Fruit fly (Drosophila melanogaster) whole organism, prepupa: ENCODE measurements around the gene fng.

Experiments used
- Blimp-1 ChIP-seq: fragments of 200-800 bp; sonication (Bioruptor generic); optimal IDR thresholded peaks from 3 replicates; lab custom pipeline; 2017; ENCODE audit warnings: missing biosample characterization, missing genetic modification characterization, mild to moderate bottlenecking, moderate library complexity, missing genetic modification reagents
- CG10631 ChIP-seq: fragments of 200-800 bp; sonication (Bioruptor generic); optimal IDR thresholded peaks from 2 replicates; lab custom pipeline; 2016; ENCODE audit warnings: missing biosample characterization, missing genetic modification characterization
- CG10669 ChIP-seq: fragments of 200-800 bp; sonication (Bioruptor generic); optimal IDR thresholded peaks from 3 replicates; lab custom pipeline; 2018; ENCODE audit warnings: missing biosample characterization, mild to moderate bottlenecking, missing genetic modification characterization, moderate library complexity
- CG11294 ChIP-seq: fragments of 200-800 bp; sonication (Bioruptor generic); IDR thresholded peaks from 2 replicates; pipeline ENCODE4 v1.3.6; 2022; ENCODE audit warnings: missing biosample characterization, missing genetic modification characterization
- CG1621 ChIP-seq: fragments of 200-800 bp; sonication (Bioruptor generic); optimal IDR thresholded peaks from 3 replicates; lab custom pipeline; 2018; ENCODE audit warnings: missing biosample characterization, mild to moderate bottlenecking, missing genetic modification characterization
- CG16779 ChIP-seq: fragments of 200-800 bp; sonication (Bioruptor generic); optimal IDR thresholded peaks from 3 replicates; lab custom pipeline; 2017; ENCODE audit warnings: missing biosample characterization, mild to moderate bottlenecking, missing genetic modification characterization
- CG3032 ChIP-seq: fragments of 200-800 bp; optimal IDR thresholded peaks from 2 replicates; lab custom pipeline; 2019; ENCODE audit warnings: missing biosample characterization, mild to moderate bottlenecking, missing genetic modification characterization, moderate library complexity
- CG31627 ChIP-seq: fragments of 200-800 bp; sonication (Bioruptor generic); optimal IDR thresholded peaks from 3 replicates; lab custom pipeline; 2016; ENCODE audit warnings: missing biosample characterization, missing genetic modification characterization
- CG32006 ChIP-seq: fragments of 200-800 bp; sonication (Bioruptor generic); optimal IDR thresholded peaks from 3 replicates; lab custom pipeline; 2017; ENCODE audit warnings: missing biosample characterization, mild to moderate bottlenecking, missing genetic modification characterization
- CG3919 ChIP-seq: fragments of 200-800 bp; sonication (Bioruptor generic); optimal IDR thresholded peaks from 3 replicates; lab custom pipeline; 2016; ENCODE audit warnings: missing biosample characterization, missing genetic modification characterization
- CG4318 ChIP-seq: fragments of 200-800 bp; sonication (Bioruptor generic); optimal IDR thresholded peaks from 3 replicates; lab custom pipeline; 2017; ENCODE audit warnings: missing biosample characterization, mild to moderate bottlenecking, missing genetic modification characterization
- CG6163 ChIP-seq: fragments of 200-800 bp; sonication (Bioruptor generic); IDR thresholded peaks from 3 replicates; pipeline ENCODE4 v1.3.6; 2022; ENCODE audit warnings: missing biosample characterization, missing genetic modification characterization
- CG6808 ChIP-seq: fragments of 200-800 bp; sonication (Bioruptor generic); optimal IDR thresholded peaks from 3 replicates; lab custom pipeline; 2017; ENCODE audit warnings: missing biosample characterization, missing genetic modification characterization, mild to moderate bottlenecking, moderate library complexity, missing genetic modification reagents
- CG6854 ChIP-seq: fragments of 200-800 bp; sonication (Bioruptor generic); optimal IDR thresholded peaks from 2 replicates; lab custom pipeline; 2017; ENCODE audit warnings: missing biosample characterization, mild to moderate bottlenecking, missing genetic modification characterization
- CG7368 ChIP-seq: fragments of 200-800 bp; sonication (Bioruptor generic); optimal IDR thresholded peaks from 3 replicates; lab custom pipeline; 2016; ENCODE audit warnings: missing biosample characterization, missing genetic modification characterization
- CG8119 ChIP-seq: fragments of 200-800 bp; sonication (Bioruptor generic); IDR thresholded peaks from 3 replicates; pipeline ENCODE4 v1.3.6; 2022; ENCODE audit warnings: missing biosample characterization, missing genetic modification characterization
- CG8319 ChIP-seq: fragments of 200-800 bp; sonication (Bioruptor generic); optimal IDR thresholded peaks from 3 replicates; lab custom pipeline; 2016; ENCODE audit warnings: missing biosample characterization, missing genetic modification characterization
- CG8632 ChIP-seq: fragments of 200-800 bp; sonication (Bioruptor generic); optimal IDR thresholded peaks from 3 replicates; lab custom pipeline; 2016; ENCODE audit warnings: missing biosample characterization, missing genetic modification characterization
- CG9139 ChIP-seq: fragments of 200-800 bp; sonication (Bioruptor generic); optimal IDR thresholded peaks from 3 replicates; lab custom pipeline; 2017; ENCODE audit warnings: missing biosample characterization, mild to moderate bottlenecking, missing genetic modification characterization
- Eip75B ChIP-seq: fragments of 200-800 bp; sonication (Bioruptor generic); optimal IDR thresholded peaks from 3 replicates; lab custom pipeline; 2016; ENCODE audit warnings: missing biosample characterization, missing genetic modification characterization
- Eip78C ChIP-seq: fragments of 200-800 bp; sonication (Bioruptor generic); peaks from one replicate; lab custom pipeline; 2016; ENCODE audit warnings: missing biosample characterization, missing genetic modification characterization
- Eip93F ChIP-seq: fragments of 200-800 bp; sonication (Bioruptor generic); optimal IDR thresholded peaks from 2 replicates; lab custom pipeline; 2016; ENCODE audit warnings: missing biosample characterization, mild to moderate bottlenecking, missing genetic modification characterization
- Gug ChIP-seq: fragments of 200-800 bp; sonication (Bioruptor generic); IDR thresholded peaks from 2 replicates; pipeline ENCODE4 v1.3.6; 2022; ENCODE audit warnings: missing biosample characterization, missing genetic modification characterization
- Hr39 ChIP-seq: fragments of 200-800 bp; sonication (Bioruptor generic); optimal IDR thresholded peaks from 2 replicates; lab custom pipeline; 2016; ENCODE audit warnings: missing biosample characterization, missing genetic modification characterization
- Hr4 ChIP-seq: fragments of 200-800 bp; sonication (Bioruptor generic); optimal IDR thresholded peaks from 3 replicates; lab custom pipeline; 2016; ENCODE audit warnings: missing biosample characterization, missing genetic modification characterization
- Lpt ChIP-seq: fragments of 200-800 bp; sonication (Bioruptor generic); optimal IDR thresholded peaks from 3 replicates; lab custom pipeline; 2016; ENCODE audit warnings: missing biosample characterization, missing genetic modification characterization
- Met ChIP-seq: fragments of 200-800 bp; sonication (Bioruptor generic); optimal IDR thresholded peaks from 3 replicates; lab custom pipeline; 2016; ENCODE audit warnings: missing biosample characterization, missing genetic modification characterization
- OdsH ChIP-seq: fragments of 200-800 bp; sonication (Bioruptor generic); optimal IDR thresholded peaks from 3 replicates; lab custom pipeline; 2016; ENCODE audit warnings: missing biosample characterization, missing genetic modification characterization
- Smox ChIP-seq: fragments of 200-800 bp; sonication (Bioruptor generic); optimal IDR thresholded peaks from 3 replicates; lab custom pipeline; 2016; ENCODE audit warnings: missing biosample characterization, missing genetic modification characterization
- Sox14 ChIP-seq: fragments of 200-800 bp; sonication (Bioruptor generic); optimal IDR thresholded peaks from 3 replicates; lab custom pipeline; 2016; ENCODE audit warnings: missing biosample characterization, missing genetic modification characterization
- Sox15 ChIP-seq: fragments of 200-800 bp; sonication (Bioruptor generic); optimal IDR thresholded peaks from 3 replicates; lab custom pipeline; 2016; ENCODE audit warnings: missing biosample characterization, missing genetic modification characterization
- achi ChIP-seq: fragments of 200-800 bp; sonication (Bioruptor generic); optimal IDR thresholded peaks from 3 replicates; lab custom pipeline; 2016; ENCODE audit warnings: missing biosample characterization, missing genetic modification characterization
- acj6 ChIP-seq: fragments of 200-800 bp; sonication (Bioruptor generic); optimal IDR thresholded peaks from 3 replicates; lab custom pipeline; 2016; ENCODE audit warnings: missing biosample characterization, missing genetic modification characterization
- cyc ChIP-seq: fragments of 200-800 bp; sonication (Bioruptor generic); optimal IDR thresholded peaks from 3 replicates; lab custom pipeline; 2016; ENCODE audit warnings: missing biosample characterization, missing genetic modification characterization
- dac ChIP-seq: fragments of 200-800 bp; sonication (Bioruptor generic); optimal IDR thresholded peaks from 2 replicates; lab custom pipeline; 2017; ENCODE audit warnings: missing biosample characterization, mild to moderate bottlenecking, missing genetic modification characterization
- dsx ChIP-seq: fragments of 200-800 bp; optimal IDR thresholded peaks from 3 replicates; lab custom pipeline; 2019; ENCODE audit warnings: missing biosample characterization, mild to moderate bottlenecking, missing genetic modification characterization, moderate library complexity; ENCODE audit not compliant: poor library complexity, severe bottlenecking
- eg ChIP-seq: fragments of 200-800 bp; sonication (Bioruptor generic); IDR thresholded peaks from 3 replicates; pipeline ENCODE4 v1.3.6; 2022; ENCODE audit warnings: missing biosample characterization, missing genetic modification characterization
- esn ChIP-seq: fragments of 200-800 bp; sonication (Bioruptor generic); optimal IDR thresholded peaks from 2 replicates; lab custom pipeline; 2016; ENCODE audit warnings: missing biosample characterization, mild to moderate bottlenecking, missing genetic modification characterization, moderate library complexity
- fd59A ChIP-seq: fragments of 200-800 bp; sonication (Bioruptor generic); optimal IDR thresholded peaks from 2 replicates; lab custom pipeline; 2017; ENCODE audit warnings: missing biosample characterization, mild to moderate bottlenecking, missing genetic modification characterization, missing genetic modification reagents
- fd85E ChIP-seq: fragments of 200-800 bp; sonication (Bioruptor generic); optimal IDR thresholded peaks from 3 replicates; lab custom pipeline; 2016; ENCODE audit warnings: missing biosample characterization, missing genetic modification characterization
- lz ChIP-seq: fragments of 200-800 bp; sonication (Bioruptor generic); optimal IDR thresholded peaks from 3 replicates; lab custom pipeline; 2016; ENCODE audit warnings: missing biosample characterization, missing genetic modification characterization
- net ChIP-seq: fragments of 200-800 bp; sonication (Bioruptor generic); optimal IDR thresholded peaks from 3 replicates; lab custom pipeline; 2016; ENCODE audit warnings: missing biosample characterization, missing genetic modification characterization
- pdm3 ChIP-seq: fragments of 200-800 bp; sonication (Bioruptor generic); optimal IDR thresholded peaks from 3 replicates; lab custom pipeline; 2016; ENCODE audit warnings: missing biosample characterization, missing genetic modification characterization
- salr ChIP-seq, 2 experiments: fragments of 200-800 bp; sonication (Bioruptor generic); optimal IDR thresholded peaks; 3 replicates each; lab custom pipeline; 2016 to 2018; ENCODE audit warnings: missing biosample characterization in 2 of 2, missing genetic modification characterization in 2 of 2, mild to moderate bottlenecking in 1 of 2
- spab ChIP-seq: fragments of 200-800 bp; sonication (Bioruptor generic); optimal IDR thresholded peaks from 2 replicates; lab custom pipeline; 2017; ENCODE audit warnings: missing biosample characterization, mild to moderate bottlenecking, missing genetic modification characterization, missing genetic modification reagents
- ss ChIP-seq, 2 experiments: fragments of 200-800 bp; sonication (Bioruptor generic); optimal IDR thresholded peaks; 2 replicates in 1 of 2; 3 replicates in 1 of 2; lab custom pipeline; 2017 to 2018; ENCODE audit warnings: mild to moderate bottlenecking in 2 of 2, missing biosample characterization in 2 of 2, missing genetic modification characterization in 2 of 2, moderate library complexity in 1 of 2
- svp ChIP-seq: fragments of 200-800 bp; sonication (Bioruptor generic); peaks from one replicate; lab custom pipeline; 2016; ENCODE audit warnings: missing biosample characterization, missing genetic modification characterization
- topi ChIP-seq: fragments of 200-800 bp; sonication (Bioruptor generic); optimal IDR thresholded peaks from 3 replicates; lab custom pipeline; 2016; ENCODE audit warnings: missing biosample characterization, missing genetic modification characterization
- vri ChIP-seq: fragments of 200-800 bp; sonication (Bioruptor generic); optimal IDR thresholded peaks from 3 replicates; lab custom pipeline; 2016; ENCODE audit warnings: missing biosample characterization, mild to moderate bottlenecking, missing genetic modification characterization

The fng gene

DNA sequence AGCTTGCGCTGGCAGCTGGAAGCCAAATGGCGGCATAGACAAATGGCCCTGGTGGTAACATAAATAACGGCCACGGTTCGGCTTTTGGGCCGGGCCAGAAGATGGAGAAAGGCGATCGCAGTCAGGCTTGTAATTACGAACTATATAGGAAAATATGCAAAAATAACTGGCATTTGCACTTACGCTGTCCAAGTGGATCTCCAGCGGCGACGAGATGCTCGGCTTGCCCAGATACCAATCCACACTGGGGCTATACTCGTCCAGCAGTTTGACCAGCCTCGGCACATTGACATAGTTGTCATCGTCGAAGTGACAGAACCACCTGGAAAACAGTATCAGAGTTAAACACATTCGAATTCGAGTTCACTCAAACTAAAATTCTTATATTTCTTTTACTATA, 21.8 kb downstream of the fng start, which contains the start of gene CG10589:
CG10589 (plus strand) TSS at position 301 of the 400 bp plus-strand sequence.
- no peak for TF ChIP-seq vri
- TF ChIP-seq, all 60 proteins: peak for 0

DNA sequence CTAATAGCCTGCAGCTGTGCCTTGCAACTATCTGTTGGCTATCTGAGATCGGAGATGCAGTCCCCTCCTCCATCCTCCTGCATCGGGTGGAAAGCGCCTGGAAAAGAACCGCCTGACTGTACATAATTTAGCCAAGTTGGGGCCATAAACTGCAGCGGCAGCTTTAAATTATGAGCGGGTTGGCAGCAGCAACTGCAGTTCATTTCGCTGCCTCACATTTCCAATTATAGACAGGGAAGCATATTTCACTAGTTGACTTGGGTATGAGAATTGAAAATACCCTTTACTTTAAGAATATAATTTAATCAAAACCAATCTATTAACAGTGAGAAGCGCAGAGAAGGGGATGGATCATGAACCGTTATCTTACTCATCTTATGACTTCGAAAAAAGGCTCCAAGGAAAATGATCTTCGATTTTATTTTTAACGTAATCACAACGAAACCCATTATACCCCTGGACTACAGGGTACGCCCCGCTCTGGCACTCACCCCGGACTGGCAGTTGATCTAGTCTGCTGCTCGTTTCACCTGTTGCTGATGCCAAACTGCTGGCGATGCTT, 26.2 kb downstream of the fng start:
- TF ChIP-seq CG11294 (GFP tag; lab: Robert Waterston, UW) (peak; percentile 51; the same call in 1 of the 2 replicates), achi (GFP tag; lab: Kevin White, UChicago) (peak; percentile 84), eg (GFP tag; lab: Robert Waterston, UW) (peak; percentile 70; the same call in 1 of the 3 replicates), CG6854 (GFP tag; lab: Kevin White, UChicago) (no peak), Sox15 (GFP tag; lab: Kevin White, UChicago) (peak; percentile 20), Gug (GFP tag; lab: Robert Waterston, UW) (peak; percentile 56), CG16779 (tag; lab: Kevin White, UChicago) (peak; percentile 55), ss (GFP tag; optimal IDR thresholded peaks at IDR 0.05; lab: Kevin White, UChicago) (peak; percentile 83 to 88), lz (peak; percentile 40), acj6 (GFP tag; lab: Kevin White, UChicago) (peak; percentile 84), spab (GFP tag; lab: Kevin White, UChicago) (peak; percentile 85), CG6808 (peak; percentile 87), CG1621 (tag; lab: Kevin White, UChicago) (peak; percentile 75), CG8632 (GFP tag; lab: Kevin White, UChicago) (peak; percentile 65), CG31627 (peak; percentile 42), CG3919 (GFP tag; lab: Kevin White, UChicago) (peak; percentile 88), esn (peak; percentile 43), Eip78C (GFP tag; lab: Kevin White, UChicago) (peak; percentile 95), dsx (GFP tag; lab: Kevin White, UChicago) (peak; percentile 85), salr (GFP tag; optimal IDR thresholded peaks at IDR 0.05; lab: Kevin White, UChicago) (peak; percentile 79 to 81), CG4318 (GFP tag; lab: Kevin White, UChicago) (peak; percentile 76), dac (GFP tag; lab: Kevin White, UChicago) (peak; percentile 51), CG9139 (GFP tag; lab: Kevin White, UChicago) (peak; percentile 70), topi (GFP tag; lab: Kevin White, UChicago) (peak; percentile 53), CG32006 (GFP tag; lab: Kevin White, UChicago) (peak; percentile 91), Hr4 (peak; percentile 84), Smox (GFP tag; lab: Kevin White, UChicago) (peak; percentile 3), Lpt (GFP tag; lab: Kevin White, UChicago) (peak; percentile 81), CG10631 (peak; percentile 80), CG10669 (GFP tag; lab: Kevin White, UChicago) (peak; percentile 86), CG6163 (GFP tag; lab: Robert Waterston, UW) (peak; percentile 85), Blimp-1 (no peak), Eip93F (GFP tag; lab: Kevin White, UChicago) (no peak), CG3032 (tag; lab: Kevin White, UChicago) (peak; percentile 89), OdsH (GFP tag; lab: Kevin White, UChicago) (peak; percentile 83), pdm3 (GFP tag; lab: Kevin White, UChicago) (peak; percentile 82), CG8119 (GFP tag; lab: Robert Waterston, UW) (peak; percentile 89), Met (GFP tag; lab: Kevin White, UChicago) (peak; percentile 60), svp (GFP tag; lab: Kevin White, UChicago) (peak; percentile 63), cyc (GFP tag; lab: Kevin White, UChicago) (peak; percentile 40), CG7368 (peak; percentile 55), fd59A (GFP tag; lab: Kevin White, UChicago) (peak; percentile 83), CG8319 (GFP tag; lab: Kevin White, UChicago) (peak; percentile 59), Eip75B (GFP tag; lab: Kevin White, UChicago) (peak; percentile 79), fd85E (no peak), Hr39 (peak; percentile 48), Sox14 (peak; percentile 84), net (GFP tag; lab: Kevin White, UChicago) (peak; percentile 72)
